Worm (Caenorhabditis elegans) whole organism, L2 larva: ENCODE data around the gene sptf-2.

ENCODE experiments used
- C34F6.9 ChIP-seq: fragments of 150-350 bp; optimal IDR thresholded peaks from 2 replicates; lab custom pipeline; 2014; ENCODE audit warnings: missing biosample characterization, missing genetic modification characterization
- F13H6.1 ChIP-seq: sonication (generic microtip); optimal IDR thresholded peaks from 2 replicates; lab custom pipeline; 2016; ENCODE audit warnings: missing genetic modification characterization, missing compliant biosample characterization
- R02D3.7 ChIP-seq: fragments of 150-350 bp; optimal IDR thresholded peaks from 2 replicates; lab custom pipeline; 2014; ENCODE audit warnings: missing biosample characterization, missing genetic modification characterization
- Y55F3AM.14 ChIP-seq: fragments of 200-800 bp; sonication (Bioruptor generic); optimal IDR thresholded peaks from 2 replicates; lab custom pipeline; 2018; ENCODE audit warnings: mild to moderate bottlenecking, missing genetic modification characterization, missing compliant biosample characterization
- alr-1 ChIP-seq: fragments of 150-350 bp; optimal IDR thresholded peaks from 2 replicates; lab custom pipeline; 2014; ENCODE audit warnings: missing biosample characterization, missing genetic modification characterization
- aly-2 ChIP-seq: fragments of 150-350 bp; optimal IDR thresholded peaks from 2 replicates; lab custom pipeline; 2014; ENCODE audit warnings: missing biosample characterization, missing genetic modification characterization
- blmp-1 ChIP-seq: sonication (generic microtip); optimal IDR thresholded peaks from 2 replicates; lab custom pipeline; 2017; ENCODE audit warnings: missing genetic modification characterization, mild to moderate bottlenecking, missing compliant biosample characterization, antibody characterized with exemption, moderate library complexity; ENCODE audit not compliant: insufficient read depth
- ceh-82 ChIP-seq: fragments of 150-350 bp; optimal IDR thresholded peaks from 2 replicates; lab custom pipeline; 2014; ENCODE audit warnings: missing biosample characterization, missing genetic modification characterization
- crh-2 ChIP-seq: sonication (generic microtip); optimal IDR thresholded peaks from 2 replicates; lab custom pipeline; 2017; ENCODE audit warnings: missing biosample characterization, missing genetic modification characterization
- dmd-4 ChIP-seq: sonication (generic microtip); optimal IDR thresholded peaks from 2 replicates; lab custom pipeline; 2017; ENCODE audit warnings: missing biosample characterization, missing genetic modification characterization
- elt-3 ChIP-seq: sonication (generic microtip); optimal IDR thresholded peaks from 2 replicates; lab custom pipeline; 2017; ENCODE audit warnings: missing biosample characterization, missing genetic modification characterization
- fos-1 ChIP-seq: fragments of 150-350 bp; optimal IDR thresholded peaks from 2 replicates; lab custom pipeline; 2014; ENCODE audit warnings: missing biosample characterization, missing genetic modification characterization
- gmeb-1 ChIP-seq: fragments of 150-350 bp; optimal IDR thresholded peaks from 2 replicates; lab custom pipeline; 2014; ENCODE audit warnings: missing biosample characterization, missing genetic modification characterization
- lin-11 ChIP-seq: fragments of 150-350 bp; sonication (generic microtip); optimal IDR thresholded peaks from 2 replicates; lab custom pipeline; 2014; ENCODE audit warnings: missing biosample characterization, missing genetic modification characterization, inconsistent platforms, mixed read lengths
- lin-13 ChIP-seq: fragments of 150-350 bp; optimal IDR thresholded peaks from 2 replicates; lab custom pipeline; 2014; ENCODE audit warnings: missing biosample characterization, missing genetic modification reagents, missing genetic modification characterization
- lin-39 ChIP-seq: fragments of 150-350 bp; optimal IDR thresholded peaks from 2 replicates; lab custom pipeline; 2014; ENCODE audit warnings: missing biosample characterization, missing genetic modification reagents, missing genetic modification characterization
- lsy-2 ChIP-seq, 2 experiments: fragments of 150-350 bp in 1 of 2; sonication (generic microtip) in 1 of 2; optimal IDR thresholded peaks; 2 replicates each; lab custom pipeline; 2014 to 2017; ENCODE audit warnings: missing biosample characterization in 2 of 2, missing genetic modification characterization in 2 of 2
- mab-5 ChIP-seq: fragments of 150-350 bp; optimal IDR thresholded peaks from 2 replicates; lab custom pipeline; 2014; ENCODE audit warnings: missing biosample characterization, missing genetic modification characterization
- mdl-1 ChIP-seq, 2 experiments: fragments of 150-350 bp in 1 of 2; sonication (generic microtip) in 1 of 2; optimal IDR thresholded peaks; 2 replicates each; lab custom pipeline; 2017; ENCODE audit warnings: missing biosample characterization in 2 of 2, missing genetic modification characterization in 2 of 2
- nhr-10 ChIP-seq: sonication (generic microtip); optimal IDR thresholded peaks from 2 replicates; lab custom pipeline; 2017; ENCODE audit warnings: missing biosample characterization, missing genetic modification characterization
- nhr-11 ChIP-seq: fragments of 150-350 bp; optimal IDR thresholded peaks from 2 replicates; lab custom pipeline; 2014; ENCODE audit warnings: missing biosample characterization, missing genetic modification characterization
- nhr-129 ChIP-seq: fragments of 150-350 bp; optimal IDR thresholded peaks from 2 replicates; lab custom pipeline; 2014; ENCODE audit warnings: missing biosample characterization, missing genetic modification characterization
- nhr-21 ChIP-seq: fragments of 150-350 bp; optimal IDR thresholded peaks from 2 replicates; lab custom pipeline; 2014; ENCODE audit warnings: missing biosample characterization, missing genetic modification characterization
- nhr-23 ChIP-seq: fragments of 150-350 bp; optimal IDR thresholded peaks from 2 replicates; lab custom pipeline; 2014; ENCODE audit warnings: missing biosample characterization, missing genetic modification reagents, missing genetic modification characterization
- nhr-25 ChIP-seq: fragments of 150-350 bp; sonication (generic microtip); optimal IDR thresholded peaks from 3 replicates; lab custom pipeline; 2014; ENCODE audit warnings: missing biosample characterization, missing genetic modification characterization
- nhr-6 ChIP-seq: fragments of 150-350 bp; optimal IDR thresholded peaks from 2 replicates; lab custom pipeline; 2014; ENCODE audit warnings: missing biosample characterization, missing genetic modification characterization
- sem-4 ChIP-seq: fragments of 150-350 bp; optimal IDR thresholded peaks from 2 replicates; lab custom pipeline; 2014; ENCODE audit warnings: missing biosample characterization, missing genetic modification reagents, missing genetic modification characterization
- skn-1 ChIP-seq: sonication (generic microtip); optimal IDR thresholded peaks from 2 replicates; lab custom pipeline; 2017; ENCODE audit warnings: missing biosample characterization, missing genetic modification characterization
- sma-3 ChIP-seq: sonication (generic microtip); optimal IDR thresholded peaks from 2 replicates; lab custom pipeline; 2016; ENCODE audit warnings: missing genetic modification reagents, missing genetic modification characterization, missing compliant biosample characterization
- sma-9 ChIP-seq, 2 experiments: fragments of 150-350 bp in 1 of 2; sonication (generic microtip) in 1 of 2; optimal IDR thresholded peaks; 2 replicates each; lab custom pipeline; 2014 to 2016; ENCODE audit warnings: missing genetic modification characterization in 2 of 2, mild to moderate bottlenecking in 1 of 2, missing biosample characterization in 1 of 2, missing compliant biosample characterization in 1 of 2, missing genetic modification reagents in 1 of 2, moderate library complexity in 1 of 2
- snpc-4 ChIP-seq: fragments of 150-350 bp; optimal IDR thresholded peaks from 2 replicates; lab custom pipeline; 2014; ENCODE audit warnings: missing biosample characterization, missing genetic modification characterization
- unc-39 ChIP-seq: fragments of 150-350 bp; optimal IDR thresholded peaks from 2 replicates; lab custom pipeline; 2014; ENCODE audit warnings: missing biosample characterization, missing genetic modification characterization
- unc-55 ChIP-seq: fragments of 150-350 bp; sonication (generic microtip); optimal IDR thresholded peaks from 3 replicates; lab custom pipeline; 2014; ENCODE audit warnings: missing biosample characterization, missing genetic modification reagents, missing genetic modification characterization
- zag-1 ChIP-seq: fragments of 150-350 bp; optimal IDR thresholded peaks from 2 replicates; lab custom pipeline; 2014; ENCODE audit warnings: missing biosample characterization, missing genetic modification characterization
- ztf-11 ChIP-seq: sonication (generic microtip); optimal IDR thresholded peaks from 2 replicates; lab custom pipeline; 2017; ENCODE audit warnings: missing biosample characterization, missing genetic modification characterization
- ztf-4 ChIP-seq: fragments of 150-350 bp; optimal IDR thresholded peaks from 2 replicates; lab custom pipeline; 2014; ENCODE audit warnings: missing biosample characterization, missing genetic modification characterization

sptf-2 gene

DNA sequence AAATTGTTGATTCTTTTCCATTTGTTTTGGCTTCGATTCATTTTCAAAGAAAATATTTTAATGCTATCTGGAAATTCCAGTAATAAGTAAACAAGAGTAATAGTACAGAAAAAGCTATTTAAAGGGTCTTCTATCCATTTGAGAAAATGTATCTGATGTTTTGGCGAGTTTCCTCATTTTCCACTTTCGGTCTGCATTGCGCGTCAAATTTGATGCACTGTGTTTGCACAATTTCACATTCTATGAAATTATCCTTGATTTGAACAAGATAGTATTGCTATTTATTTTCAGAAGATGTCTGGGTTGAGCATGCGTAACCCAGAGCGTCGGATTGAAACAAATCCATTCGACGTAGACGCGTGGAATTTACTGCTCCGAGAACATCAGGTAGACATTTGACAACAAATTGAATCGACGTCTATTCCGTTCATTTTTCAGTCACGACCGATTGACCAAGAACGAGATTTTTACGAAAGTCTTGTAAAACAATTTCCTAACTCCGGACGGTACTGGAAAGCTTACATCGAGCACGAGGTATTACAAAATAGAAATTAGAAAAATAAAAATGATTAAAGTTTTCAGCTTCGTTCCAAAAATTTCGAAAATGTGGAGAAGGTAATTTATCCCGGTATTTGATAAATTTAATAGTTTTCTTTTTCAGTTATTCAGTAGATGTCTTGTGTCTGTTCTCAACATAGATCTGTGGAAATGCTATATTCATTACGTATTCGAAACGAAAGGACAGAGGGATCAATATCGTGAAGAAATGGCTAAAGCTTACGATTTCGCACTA is 21.5 kb upstream of the sptf-2 start, which contains the start of gene suf-1:
Gene suf-1 (plus strand): TSS at position 280 of the 793 bp plus-strand sequence.
- no peak for TF ChIP-seq nhr-25 (tag; lab: Kevin White, UChicago)
- peak; percentile 35 for TF ChIP-seq sem-4 (tag; lab: Kevin White, UChicago)
- TF ChIP-seq dmd-4 (tag; lab: Kevin White, UChicago): no peak
- TF ChIP-seq snpc-4: no peak
- TF ChIP-seq sma-3 (GFP tag; lab: Kevin White, UChicago): no peak
- TF ChIP-seq fos-1: peak; percentile 9
- TF ChIP-seq C34F6.9: no peak
- TF ChIP-seq nhr-129 (tag; lab: Kevin White, UChicago): peak; percentile 14
- TF ChIP-seq lin-13 (GFP tag; lab: Kevin White, UChicago): peak; percentile 33
- TF ChIP-seq nhr-10: no peak
- no peak for TF ChIP-seq R02D3.7 (tag; lab: Kevin White, UChicago)
- no peak for TF ChIP-seq mab-5 (tag; lab: Kevin White, UChicago)
- TF ChIP-seq elt-3 (tag; lab: Kevin White, UChicago): no peak
- TF ChIP-seq lsy-2 (tag; optimal IDR thresholded peaks at IDR 0.05; lab: Kevin White, UChicago): peak in 1 of 2 experiments; percentile 58
- peak; percentile 35 for TF ChIP-seq nhr-21 (tag; lab: Kevin White, UChicago)
- TF ChIP-seq alr-1 (tag; lab: Kevin White, UChicago): no peak
- TF ChIP-seq crh-2 (tag; lab: Kevin White, UChicago): peak; percentile 36
- TF ChIP-seq blmp-1 (tag; lab: Kevin White, UChicago): no peak
- TF ChIP-seq sma-9 (GFP tag; optimal IDR thresholded peaks at IDR 0.05; lab: Kevin White, UChicago): peak; percentile 8
- TF ChIP-seq sma-9 (tag; optimal IDR thresholded peaks at IDR 0.05; lab: Kevin White, UChicago): no peak

DNA sequence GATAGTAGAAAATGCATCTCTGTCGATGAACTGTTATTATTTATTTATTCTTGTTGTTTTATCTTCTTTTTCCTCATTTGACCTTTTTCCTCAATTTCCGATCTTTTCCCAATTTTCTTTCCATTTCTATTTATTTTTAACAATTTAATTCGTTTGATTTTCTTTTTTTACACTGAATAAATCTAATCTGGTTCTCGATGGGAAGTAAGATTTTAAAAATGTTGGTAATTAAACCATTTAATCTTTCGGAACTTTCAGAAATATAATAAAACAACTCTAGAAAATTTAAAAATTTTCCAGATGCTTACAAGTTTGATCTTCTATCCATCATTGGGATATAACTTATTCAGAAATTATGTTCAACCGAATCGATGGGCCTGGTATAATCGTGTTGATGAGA is 18.7 kb upstream of the sptf-2 start, which contains the start of gene F28C6.8:
Gene F28C6.8 (plus strand): TSS at position 301 of the 400 bp plus-strand sequence.
- TF ChIP-seq nhr-25 (tag; lab: Kevin White, UChicago) (no peak), nhr-6 (no peak), ztf-4 (tag; lab: Kevin White, UChicago) (no peak), gmeb-1 (tag; lab: Kevin White, UChicago) (no peak), Y55F3AM.14 (GFP tag; lab: Kevin White, UChicago) (no peak), C34F6.9 (no peak), nhr-11 (tag; lab: Kevin White, UChicago) (no peak), lin-39 (tag; lab: Kevin White, UChicago) (no peak), ztf-11 (tag; lab: Kevin White, UChicago) (no peak), nhr-23 (tag; lab: Kevin White, UChicago) (no peak), dmd-4 (tag; lab: Kevin White, UChicago) (no peak), unc-55 (GFP tag; lab: Kevin White, UChicago) (no peak), mab-5 (tag; lab: Kevin White, UChicago) (no peak), ceh-82 (tag; lab: Kevin White, UChicago) (no peak), mdl-1 (tag; optimal IDR thresholded peaks at IDR 0.05; lab: Kevin White, UChicago) (no peak), lin-11 (tag; lab: Kevin White, UChicago) (no peak), R02D3.7 (tag; lab: Kevin White, UChicago) (no peak), skn-1 (tag; lab: Kevin White, UChicago) (no peak), sma-3 (GFP tag; lab: Kevin White, UChicago) (no peak), F13H6.1 (tag; lab: Kevin White, UChicago) (no peak)

DNA sequence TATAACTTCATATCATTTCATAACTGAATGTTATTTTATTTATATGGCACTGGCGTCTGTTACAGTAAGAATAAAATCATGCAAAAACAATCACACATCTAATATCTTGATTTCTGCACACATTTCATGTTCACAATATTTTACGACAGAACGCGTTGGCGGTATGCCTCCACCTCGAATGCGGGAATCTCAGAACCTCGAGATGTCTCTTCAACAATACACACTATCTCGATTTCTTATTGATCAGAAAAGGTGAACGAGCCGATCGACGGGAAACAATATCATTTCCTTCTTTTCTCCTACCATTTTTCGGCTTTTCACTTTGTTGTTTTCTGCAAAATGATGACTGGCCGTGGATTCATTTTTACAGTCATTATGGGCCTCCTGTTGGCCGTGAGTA is 17.6 kb upstream of the sptf-2 start, which contains the start of gene F28C6.10:
Gene F28C6.10 (plus strand): TSS at position 301 of the 400 bp plus-strand sequence.
- no peak for TF ChIP-seq lin-11 (tag; lab: Kevin White, UChicago)
- no peak for TF ChIP-seq Y55F3AM.14 (GFP tag; lab: Kevin White, UChicago)
- no peak for TF ChIP-seq dmd-4 (tag; lab: Kevin White, UChicago)
- TF ChIP-seq gmeb-1 (tag; lab: Kevin White, UChicago): no peak
- no peak for TF ChIP-seq mdl-1 (tag; optimal IDR thresholded peaks at IDR 0.05; lab: Kevin White, UChicago)
- no peak for TF ChIP-seq C34F6.9
- no peak for TF ChIP-seq zag-1 (tag; lab: Kevin White, UChicago)
- TF ChIP-seq unc-39 (tag; lab: Kevin White, UChicago): no peak
- TF ChIP-seq mab-5 (tag; lab: Kevin White, UChicago): no peak
- no peak for TF ChIP-seq aly-2 (tag; lab: Kevin White, UChicago)
